Worm (Caenorhabditis elegans) whole organism, early embryonic: Measurements from ENCODE around the gene T24E12.3.

ENCODE experiments used
- B0310.2 ChIP-seq: sonication (generic microtip); optimal IDR thresholded peaks from 2 replicates; lab custom pipeline; 2016; ENCODE audit warnings: mild to moderate bottlenecking, missing genetic modification characterization, missing compliant biosample characterization
- aly-1 ChIP-seq: sonication (generic microtip); optimal IDR thresholded peaks from 2 replicates; lab custom pipeline; 2016; ENCODE audit warnings: missing genetic modification characterization, missing compliant biosample characterization
- ama-1 ChIP-seq: fragments of 150-350 bp; optimal IDR thresholded peaks from 2 replicates; lab custom pipeline; 2014
- ceh-13 ChIP-seq: fragments of 200-800 bp; sonication (Bioruptor generic); optimal IDR thresholded peaks from 2 replicates; lab custom pipeline; 2018; ENCODE audit warnings: mild to moderate bottlenecking, missing genetic modification characterization, missing compliant biosample characterization
- ceh-36 ChIP-seq: sonication (generic microtip); optimal IDR thresholded peaks from 2 replicates; lab custom pipeline; 2016; ENCODE audit warnings: missing genetic modification characterization, inconsistent platforms, missing compliant biosample characterization
- ets-7 ChIP-seq: sonication (generic microtip); optimal IDR thresholded peaks from 2 replicates; lab custom pipeline; 2016; ENCODE audit warnings: missing genotype, missing genetic modification characterization, missing compliant biosample characterization
- flt-1 ChIP-seq: fragments of 200-800 bp; sonication (Bioruptor generic); IDR thresholded peaks from 2 replicates; pipeline ENCODE4 v1.3.6; 2022; ENCODE audit warnings: missing genetic modification characterization, missing compliant biosample characterization
- hmbx-1 ChIP-seq: sonication (generic microtip); optimal IDR thresholded peaks from 2 replicates; lab custom pipeline; 2016; ENCODE audit warnings: mild to moderate bottlenecking, missing genetic modification characterization, missing compliant biosample characterization
- hmg-4 ChIP-seq: fragments of 200-800 bp; sonication (Bioruptor generic); optimal IDR thresholded peaks from 2 replicates; lab custom pipeline; 2018; ENCODE audit warnings: mild to moderate bottlenecking, missing genetic modification characterization, missing compliant biosample characterization
- hnd-1 ChIP-seq: sonication (generic microtip); optimal IDR thresholded peaks from 2 replicates; lab custom pipeline; 2016; ENCODE audit warnings: missing genetic modification characterization, missing compliant biosample characterization
- tbx-11 ChIP-seq: fragments of 200-800 bp; sonication (Bioruptor generic); IDR thresholded peaks from 2 replicates; pipeline ENCODE4 v1.3.6; 2022; ENCODE audit warnings: missing genetic modification characterization, missing compliant biosample characterization

DNA sequence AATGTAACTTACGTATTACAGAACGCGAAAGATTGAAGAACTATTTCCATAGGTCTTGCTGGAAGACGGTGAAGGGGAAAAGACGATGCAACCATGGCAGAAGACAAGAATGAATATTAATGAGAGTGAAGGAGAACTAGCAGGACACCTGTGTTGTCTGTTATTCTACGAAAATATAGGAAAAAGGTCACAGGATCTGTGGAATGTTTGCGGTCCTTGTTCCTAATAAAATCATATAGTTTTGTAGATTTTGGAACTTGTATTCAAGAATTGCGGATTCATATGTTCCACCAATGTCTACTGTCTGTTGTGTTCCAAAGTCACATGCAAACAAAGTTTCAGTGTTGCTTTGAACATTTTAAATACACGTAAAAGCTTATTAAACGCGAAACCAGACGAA is 23.6 kb upstream of the T24E12.3 start, which contains the start of gene sdz-11:
- TF ChIP-seq ama-1 (lab: Kevin White, UChicago) (no peak), aly-1 (tag; lab: Kevin White, UChicago) (no peak), tbx-11 (GFP tag; lab: Robert Waterston, UW) (no peak), ets-7 (tag; lab: Kevin White, UChicago) (no peak), ceh-13 (GFP tag; lab: Kevin White, UChicago) (no peak), B0310.2 (no peak), hmbx-1 (no peak), hnd-1 (no peak), flt-1 (no peak), ceh-36 (tag; lab: Kevin White, UChicago) (no peak), hmg-4 (GFP tag; lab: Kevin White, UChicago) (no peak)
